Fruit fly (Drosophila melanogaster): ENCODE data around the gene Shmt.

dm6 chrX:5955207-5955679 is 38.6 kb upstream of the Shmt start, which contains the start of gene CG6067:
- TF ChIP-seq D1 (tag; optimal IDR thresholded peaks at IDR 0.05) = no peak
- TF ChIP-seq CG17806 (tag; optimal IDR thresholded peaks at IDR 0.05) = no peak
- no peak for TF ChIP-seq CG34367 (tag; optimal IDR thresholded peaks at IDR 0.05)
- TF ChIP-seq CG15710 (tag; optimal IDR thresholded peaks at IDR 0.05) = no peak
- no peak for TF ChIP-seq CG32121 (GFP tag; IDR thresholded peaks at IDR 0.05)
- no peak for TF ChIP-seq CG12605 (GFP tag; IDR thresholded peaks at IDR 0.05)
- no peak for TF ChIP-seq Pif1B (GFP tag; optimal IDR thresholded peaks at IDR 0.05)
- TF ChIP-seq CG13204 (GFP tag; optimal IDR thresholded peaks at IDR 0.05) = no peak
- TF ChIP-seq Snoo (tag; optimal IDR thresholded peaks at IDR 0.05) = no peak
- TF ChIP-seq rn (GFP tag; IDR thresholded peaks at IDR 0.05) = no peak
- no peak for TF ChIP-seq gl (tag; optimal IDR thresholded peaks at IDR 0.05)

Measured in whole organism, pupa.